Fruit fly (Drosophila melanogaster) whole organism, embryonic: ENCODE results near the gene CG13609.

Experiments
- ATbp ChIP-seq: fragments of 200-800 bp; sonication (Bioruptor generic); optimal IDR thresholded peaks from 2 replicates; lab custom pipeline; 2017; ENCODE audit warnings: missing biosample characterization, mild to moderate bottlenecking, missing genetic modification characterization, missing genetic modification reagents
- BtbVII ChIP-seq: fragments of 200-800 bp; sonication (Bioruptor generic); optimal IDR thresholded peaks from 3 replicates; lab custom pipeline; 2017; ENCODE audit warnings: missing biosample characterization, mild to moderate bottlenecking, missing genetic modification characterization
- CG10462 ChIP-seq: fragments of 200-800 bp; sonication (Bioruptor generic); optimal IDR thresholded peaks from 2 replicates; lab custom pipeline; 2016; ENCODE audit warnings: missing biosample characterization, missing genetic modification characterization
- CG10543 ChIP-seq: fragments of 200-800 bp; sonication (Bioruptor generic); optimal IDR thresholded peaks from 3 replicates; lab custom pipeline; 2017; ENCODE audit warnings: missing biosample characterization, mild to moderate bottlenecking, missing genetic modification characterization, moderate library complexity
- CG11696 ChIP-seq: fragments of 200-800 bp; sonication (Bioruptor generic); IDR thresholded peaks from 2 replicates; pipeline ENCODE4 v1.3.6; 2022; ENCODE audit warnings: missing biosample characterization, missing genetic modification characterization
- CG1233 ChIP-seq: fragments of 200-800 bp; sonication (Bioruptor generic); optimal IDR thresholded peaks from 4 replicates; lab custom pipeline; 2018; ENCODE audit warnings: missing biosample characterization, mild to moderate bottlenecking, missing genetic modification characterization
- CG12769 ChIP-seq: fragments of 200-800 bp; sonication (Bioruptor generic); optimal IDR thresholded peaks from 2 replicates; lab custom pipeline; 2019; ENCODE audit warnings: missing biosample characterization, mild to moderate bottlenecking, missing genetic modification characterization, moderate library complexity
- CG12942 ChIP-seq: fragments of 200-800 bp; sonication (Bioruptor generic); optimal IDR thresholded peaks from 3 replicates; lab custom pipeline; 2016; ENCODE audit warnings: missing biosample characterization, missing genetic modification characterization
- CG14860 ChIP-seq: fragments of 200-800 bp; sonication (Bioruptor generic); IDR thresholded peaks from 3 replicates; pipeline ENCODE4 v1.3.6; 2022; ENCODE audit warnings: missing biosample characterization, missing genetic modification characterization; ENCODE audit not compliant: partially characterized antibody
- CG15011 ChIP-seq: fragments of 200-800 bp; sonication (Bioruptor generic); optimal IDR thresholded peaks from 3 replicates; lab custom pipeline; 2018; ENCODE audit warnings: missing biosample characterization, mild to moderate bottlenecking, missing genetic modification characterization
- CG16813 ChIP-seq: fragments of 200-800 bp; sonication (Bioruptor generic); IDR thresholded peaks from 3 replicates; pipeline ENCODE4 v1.3.6; 2022; ENCODE audit warnings: missing biosample characterization, missing genetic modification characterization; ENCODE audit not compliant: partially characterized antibody
- CG18262 ChIP-seq: fragments of 200-800 bp; optimal IDR thresholded peaks from 3 replicates; lab custom pipeline; 2019; ENCODE audit warnings: missing biosample characterization, mild to moderate bottlenecking, missing genetic modification characterization, moderate library complexity
- CG30403 ChIP-seq: fragments of 200-800 bp; sonication (Bioruptor generic); optimal IDR thresholded peaks from 3 replicates; lab custom pipeline; 2016; ENCODE audit warnings: missing biosample characterization, missing genetic modification characterization
- CG3407 ChIP-seq: fragments of 200-800 bp; sonication (Bioruptor generic); optimal IDR thresholded peaks from 2 replicates; lab custom pipeline; 2018; ENCODE audit warnings: missing biosample characterization, mild to moderate bottlenecking, missing genetic modification characterization
- CG4328 ChIP-seq: fragments of 200-800 bp; sonication (Bioruptor generic); optimal IDR thresholded peaks from 3 replicates; lab custom pipeline; 2017; ENCODE audit warnings: missing biosample characterization, missing genetic modification reagents, missing genetic modification characterization
- CG5953 ChIP-seq: fragments of 200-800 bp; sonication (Bioruptor generic); IDR thresholded peaks from 2 replicates; pipeline ENCODE4 v1.3.6; 2022; ENCODE audit warnings: missing biosample characterization, missing genetic modification characterization
- CG6813 ChIP-seq: fragments of 200-800 bp; sonication (Bioruptor generic); optimal IDR thresholded peaks from 2 replicates; lab custom pipeline; 2017; ENCODE audit warnings: missing biosample characterization, missing genetic modification characterization, mild to moderate bottlenecking, moderate library complexity, missing genetic modification reagents
- CG7357 ChIP-seq: fragments of 200-800 bp; sonication (Bioruptor generic); IDR thresholded peaks from 3 replicates; pipeline ENCODE4 v1.3.6; 2022; ENCODE audit warnings: missing biosample characterization, missing genetic modification characterization
- CG8388 ChIP-seq: fragments of 200-800 bp; sonication (Bioruptor generic); optimal IDR thresholded peaks from 2 replicates; lab custom pipeline; 2019; ENCODE audit warnings: missing biosample characterization, mild to moderate bottlenecking, missing genetic modification characterization, moderate library complexity
- Camta ChIP-seq: fragments of 200-800 bp; sonication (Bioruptor generic); optimal IDR thresholded peaks from 2 replicates; lab custom pipeline; 2016; ENCODE audit warnings: missing biosample characterization, missing genetic modification characterization
- Dll ChIP-seq: fragments of 200-800 bp; sonication (Bioruptor generic); IDR thresholded peaks from 4 replicates; pipeline ENCODE4 v1.3.6; 2022; ENCODE audit warnings: missing biosample characterization, missing genetic modification characterization; ENCODE audit not compliant: partially characterized antibody
- Doc2 ChIP-seq: fragments of 200-800 bp; sonication (Bioruptor generic); IDR thresholded peaks from 2 replicates; pipeline ENCODE4 v1.3.6; 2022; ENCODE audit warnings: missing biosample characterization, missing genetic modification characterization
- ERR ChIP-seq: fragments of 200-800 bp; sonication (Bioruptor generic); optimal IDR thresholded peaks from 2 replicates; lab custom pipeline; 2016; ENCODE audit warnings: missing biosample characterization, missing genetic modification characterization
- H2.0 ChIP-seq: fragments of 200-800 bp; sonication (Bioruptor generic); IDR thresholded peaks from 2 replicates; pipeline ENCODE4 v1.3.6; 2022; ENCODE audit warnings: missing biosample characterization, missing genetic modification characterization
- Meics ChIP-seq: fragments of 200-800 bp; sonication (Bioruptor generic); optimal IDR thresholded peaks from 2 replicates; lab custom pipeline; 2017; ENCODE audit warnings: missing biosample characterization, mild to moderate bottlenecking, missing genetic modification characterization
- NfI ChIP-seq: fragments of 200-800 bp; sonication (Bioruptor generic); optimal IDR thresholded peaks from 3 replicates; lab custom pipeline; 2018; ENCODE audit warnings: missing biosample characterization, mild to moderate bottlenecking, missing genetic modification characterization, moderate library complexity
- Side ChIP-seq: fragments of 200-800 bp; sonication (Bioruptor generic); optimal IDR thresholded peaks from 2 replicates; lab custom pipeline; 2016; ENCODE audit warnings: missing biosample characterization, missing genetic modification characterization
- Sry-δ ChIP-seq: fragments of 200-800 bp; sonication (Bioruptor generic); optimal IDR thresholded peaks from 2 replicates; lab custom pipeline; 2016; ENCODE audit warnings: missing biosample characterization, missing genetic modification characterization
- abd-A ChIP-seq: fragments of 200-800 bp; sonication (Bioruptor generic); optimal IDR thresholded peaks from 3 replicates; lab custom pipeline; 2019; ENCODE audit warnings: missing biosample characterization, mild to moderate bottlenecking, missing genetic modification characterization, moderate library complexity
- btn ChIP-seq: fragments of 200-800 bp; sonication (Bioruptor generic); optimal IDR thresholded peaks from 2 replicates; lab custom pipeline; 2016; ENCODE audit warnings: missing biosample characterization, missing genetic modification characterization
- corto ChIP-seq: fragments of 200-800 bp; sonication (Bioruptor generic); optimal IDR thresholded peaks from 2 replicates; lab custom pipeline; 2016; ENCODE audit warnings: missing biosample characterization, mild to moderate bottlenecking, missing genetic modification characterization, moderate library complexity
- crp ChIP-seq, 2 experiments: fragments of 200-800 bp; sonication (Bioruptor generic); optimal IDR thresholded peaks; 2 replicates in 1 of 2; 3 replicates in 1 of 2; lab custom pipeline; 2017; ENCODE audit warnings: missing biosample characterization in 2 of 2, missing genetic modification characterization in 2 of 2, mild to moderate bottlenecking in 1 of 2, moderate library complexity in 1 of 2
- da ChIP-seq: fragments of 200-800 bp; sonication (Bioruptor generic); optimal IDR thresholded peaks from 2 replicates; lab custom pipeline; 2016; ENCODE audit warnings: missing biosample characterization, missing genetic modification characterization
- dmrt11E ChIP-seq: fragments of 200-800 bp; sonication (Bioruptor generic); optimal IDR thresholded peaks from 3 replicates; lab custom pipeline; 2018; ENCODE audit warnings: missing biosample characterization, mild to moderate bottlenecking, missing genetic modification characterization, moderate library complexity
- dpn ChIP-seq, 2 experiments: fragments of 200-800 bp; sonication (Bioruptor generic); optimal IDR thresholded peaks; 3 replicates each; lab custom pipeline; 2016; ENCODE audit warnings: missing biosample characterization in 2 of 2, missing genetic modification characterization in 2 of 2
- eve ChIP-seq, 2 experiments: fragments of >200 bp; optimal IDR thresholded peaks; 2 replicates each; lab custom pipeline; 2017; ENCODE audit warnings: missing biosample characterization in 2 of 2, missing genetic modification characterization in 2 of 2
- exex ChIP-seq: fragments of 200-800 bp; sonication (Bioruptor generic); optimal IDR thresholded peaks from 4 replicates; lab custom pipeline; 2018; ENCODE audit warnings: missing biosample characterization, mild to moderate bottlenecking, missing genetic modification characterization, moderate library complexity
- fru ChIP-seq: fragments of >200 bp; optimal IDR thresholded peaks from 2 replicates; lab custom pipeline; 2017
- ftz-f1 ChIP-seq: fragments of 200-800 bp; sonication (Bioruptor generic); optimal IDR thresholded peaks from 2 replicates; lab custom pipeline; 2016; ENCODE audit warnings: missing biosample characterization, missing genetic modification characterization
- ham ChIP-seq: fragments of 200-800 bp; sonication (Bioruptor generic); IDR thresholded peaks from 2 replicates; pipeline ENCODE4 v1.3.6; 2022; ENCODE audit warnings: missing biosample characterization, missing genetic modification characterization
- hb ChIP-seq: fragments of 200-800 bp; sonication (Bioruptor generic); IDR thresholded peaks from 3 replicates; pipeline ENCODE4 v1.3.6; 2022; ENCODE audit warnings: missing biosample characterization, missing genetic modification characterization; ENCODE audit not compliant: partially characterized antibody
- jing ChIP-seq: fragments of 200-800 bp; sonication (Bioruptor generic); optimal IDR thresholded peaks from 2 replicates; lab custom pipeline; 2018; ENCODE audit warnings: missing biosample characterization, mild to moderate bottlenecking, missing genetic modification characterization
- kah ChIP-seq: fragments of 200-800 bp; sonication (Bioruptor generic); optimal IDR thresholded peaks from 2 replicates; lab custom pipeline; 2018; ENCODE audit warnings: missing biosample characterization, mild to moderate bottlenecking, missing genetic modification characterization
- kay ChIP-seq: fragments of 200-800 bp; sonication (Bioruptor generic); optimal IDR thresholded peaks from 2 replicates; lab custom pipeline; 2016; ENCODE audit warnings: missing biosample characterization, missing genetic modification characterization
- pnt ChIP-seq: fragments of 200-800 bp; sonication (Bioruptor generic); optimal IDR thresholded peaks from 3 replicates; lab custom pipeline; 2016; ENCODE audit warnings: missing biosample characterization, missing genetic modification characterization
- run ChIP-seq: fragments of 200-800 bp; sonication (Bioruptor generic); optimal IDR thresholded peaks from 3 replicates; lab custom pipeline; 2018; ENCODE audit warnings: missing biosample characterization, mild to moderate bottlenecking, missing genetic modification characterization
- salm ChIP-seq: fragments of 200-800 bp; sonication (Bioruptor generic); optimal IDR thresholded peaks from 2 replicates; lab custom pipeline; 2018; ENCODE audit warnings: missing biosample characterization, mild to moderate bottlenecking, missing genetic modification characterization
- sd ChIP-seq: fragments of 200-800 bp; sonication (Bioruptor generic); optimal IDR thresholded peaks from 3 replicates; lab custom pipeline; 2018; ENCODE audit warnings: missing biosample characterization, mild to moderate bottlenecking, missing genetic modification characterization, moderate library complexity
- sima ChIP-seq: fragments of 200-800 bp; sonication (Bioruptor generic); optimal IDR thresholded peaks from 2 replicates; lab custom pipeline; 2016; ENCODE audit warnings: missing biosample characterization, missing genetic modification characterization
- unc-4 ChIP-seq: fragments of 200-800 bp; sonication (Bioruptor generic); IDR thresholded peaks from 2 replicates; pipeline ENCODE4 v1.3.6; 2022; ENCODE audit warnings: missing biosample characterization, missing genetic modification characterization; ENCODE audit not compliant: partially characterized antibody
- zf30C ChIP-seq: fragments of 200-800 bp; sonication (Bioruptor generic); optimal IDR thresholded peaks from 3 replicates; lab custom pipeline; 2018; ENCODE audit warnings: missing biosample characterization, mild to moderate bottlenecking, missing genetic modification characterization

The CG13609 gene

DNA sequence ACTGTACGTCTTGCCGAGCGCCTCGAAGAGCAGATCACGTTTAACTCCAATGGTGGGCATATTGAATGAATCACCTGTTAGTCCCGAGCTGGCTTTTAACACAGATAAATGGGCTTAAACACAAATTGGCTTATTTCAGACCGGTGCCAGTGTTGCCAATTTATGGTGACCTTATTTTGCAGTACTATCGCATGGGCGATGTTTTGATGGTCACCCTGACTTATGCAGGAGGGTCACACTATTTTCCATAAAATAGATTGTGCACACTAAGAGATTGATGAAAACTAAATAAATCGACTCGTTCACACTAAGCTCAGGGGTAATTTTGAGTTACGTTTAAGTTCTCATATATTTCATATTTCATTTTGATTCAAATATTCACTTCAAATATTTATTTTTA, 25.7 kb downstream of the CG13609 start, which contains the start of gene beta-PheRS (continued):
- peak; percentile 80 for TF ChIP-seq CG14860
- no peak for TF ChIP-seq CG3407 (GFP tag; lab: Kevin White, UChicago)
- no peak for TF ChIP-seq corto (GFP tag; lab: Kevin White, UChicago)
- no peak for TF ChIP-seq crp (GFP tag; optimal IDR thresholded peaks at IDR 0.05; lab: Kevin White, UChicago)
- TF ChIP-seq ftz-f1 (GFP tag; lab: Kevin White, UChicago): peak; percentile 71
- no peak for TF ChIP-seq zf30C (GFP tag; lab: Kevin White, UChicago)
- peak; percentile 92 for TF ChIP-seq unc-4 (GFP tag; lab: Robert Waterston, UW)
- TF ChIP-seq da (GFP tag; lab: Kevin White, UChicago): no peak
- no peak for TF ChIP-seq CG5953 (GFP tag; lab: Robert Waterston, UW)
- TF ChIP-seq Sry-δ (GFP tag; lab: Kevin White, UChicago): peak; percentile 81
- no peak for TF ChIP-seq CG18262 (tag; lab: Kevin White, UChicago)
- TF ChIP-seq Meics (GFP tag; lab: Kevin White, UChicago): no peak
- peak; percentile 64 for TF ChIP-seq Side
- TF ChIP-seq dpn (GFP tag; optimal IDR thresholded peaks at IDR 0.05; lab: Kevin White, UChicago): peak; percentile 71 to 72
- TF ChIP-seq abd-A (tag; lab: Kevin White, UChicago): no peak
- TF ChIP-seq dmrt11E (tag; lab: Kevin White, UChicago): peak; percentile 15
- TF ChIP-seq jing: no peak
- TF ChIP-seq salm (tag; lab: Kevin White, UChicago): no peak
- TF ChIP-seq eve (GFP tag; optimal IDR thresholded peaks at IDR 0.05; lab: Kevin White, UChicago): no peak
- peak; percentile 55 for TF ChIP-seq H2.0
- peak; percentile 35 for TF ChIP-seq Camta
- TF ChIP-seq CG15011 (GFP tag; lab: Kevin White, UChicago): no peak
- peak; percentile 61 for TF ChIP-seq CG30403 (GFP tag; lab: Kevin White, UChicago)
- TF ChIP-seq CG4328 (GFP tag; lab: Kevin White, UChicago): no peak
- no peak for TF ChIP-seq sd (tag; lab: Kevin White, UChicago)
- no peak for TF ChIP-seq Doc2 (GFP tag; lab: Robert Waterston, UW)
- no peak for TF ChIP-seq CG6813 (GFP tag; lab: Kevin White, UChicago)
- no peak for TF ChIP-seq ATbp (GFP tag; lab: Kevin White, UChicago)
- no peak for TF ChIP-seq run (tag; lab: Kevin White, UChicago)
- TF ChIP-seq btn (GFP tag; lab: Kevin White, UChicago): no peak
- no peak for TF ChIP-seq CG10543 (GFP tag; lab: Kevin White, UChicago)
- TF ChIP-seq CG11696: no peak
- no peak for TF ChIP-seq sima (GFP tag; lab: Kevin White, UChicago)
- TF ChIP-seq CG16813 (GFP tag; lab: Robert Waterston, UW): peak; percentile 93
- TF ChIP-seq CG1233 (GFP tag; lab: Kevin White, UChicago): no peak
- peak; percentile 78 for TF ChIP-seq hb (GFP tag; lab: Robert Waterston, UW)
- peak; percentile 79 for TF ChIP-seq ERR (GFP tag; lab: Kevin White, UChicago)
- no peak for TF ChIP-seq CG12769 (tag; lab: Kevin White, UChicago)
- no peak for TF ChIP-seq CG10462 (GFP tag; lab: Kevin White, UChicago)
- peak; percentile 35 for TF ChIP-seq CG12942 (GFP tag; lab: Kevin White, UChicago)
- TF ChIP-seq BtbVII (GFP tag; lab: Kevin White, UChicago): no peak
- TF ChIP-seq pnt (GFP tag; lab: Kevin White, UChicago): peak; percentile 37
- TF ChIP-seq Dll (GFP tag; lab: Robert Waterston, UW): peak; percentile 88
- TF ChIP-seq ham (GFP tag; lab: Robert Waterston, UW): no peak
- TF ChIP-seq kay (GFP tag; lab: Kevin White, UChicago): peak; percentile 41
- TF ChIP-seq NfI (GFP tag; lab: Kevin White, UChicago): peak; percentile 58
- no peak for TF ChIP-seq kah (GFP tag; lab: Kevin White, UChicago)
- peak; percentile 86 for TF ChIP-seq CG8388 (GFP tag; lab: Kevin White, UChicago)
- TF ChIP-seq fru (lab: Kevin White, UChicago): no peak
- peak; percentile 99 for TF ChIP-seq CG7357 (GFP tag; lab: Robert Waterston, UW)
- TF ChIP-seq exex (tag; lab: Kevin White, UChicago): no peak
